Worm (Caenorhabditis elegans) whole organism, L4 larva: ENCODE data around the gene nmad-1.

ENCODE experiments used
- F44E2.7 ChIP-seq: fragments of 200-800 bp; sonication (Bioruptor generic); IDR thresholded peaks from 2 replicates; pipeline ENCODE4 v2.1.2; 2022; ENCODE audit warnings: missing genetic modification characterization, missing compliant biosample characterization
- F49E8.2 ChIP-seq: sonication (generic microtip); optimal IDR thresholded peaks from 2 replicates; lab custom pipeline; 2016; ENCODE audit warnings: missing compliant biosample characterization, mild to moderate bottlenecking, missing genetic modification characterization, borderline replicate concordance
- T26A8.4 ChIP-seq: fragments of 200-800 bp; sonication (Bioruptor generic); IDR thresholded peaks from 2 replicates; pipeline ENCODE4 v1.3.6; 2022; ENCODE audit warnings: missing genetic modification characterization, missing compliant biosample characterization
- Y105C5A.15 ChIP-seq: fragments of 200-800 bp; sonication (Bioruptor generic); IDR thresholded peaks from 2 replicates; pipeline ENCODE4 v1.3.6; 2022; ENCODE audit warnings: missing genetic modification characterization, missing compliant biosample characterization
- aha-1 ChIP-seq: fragments of 150-350 bp; peaks from one replicate; lab custom pipeline; 2014; ENCODE audit warnings: missing biosample characterization, missing genetic modification characterization
- ceh-82 ChIP-seq: sonication (generic microtip); optimal IDR thresholded peaks from 2 replicates; lab custom pipeline; 2017; ENCODE audit warnings: missing biosample characterization, missing genetic modification characterization
- daf-8 ChIP-seq: fragments of 200-800 bp; sonication (Bioruptor generic); IDR thresholded peaks from 2 replicates; pipeline ENCODE4 v1.3.6; 2022; ENCODE audit warnings: missing genetic modification characterization, missing compliant biosample characterization
- dmd-6 ChIP-seq: fragments of 200-800 bp; sonication (Bioruptor generic); IDR thresholded peaks from 2 replicates; pipeline ENCODE4 v1.3.6; 2022; ENCODE audit warnings: missing genetic modification reagents, missing genetic modification characterization, missing compliant biosample characterization
- dmd-8 ChIP-seq: fragments of 200-800 bp; sonication (Bioruptor generic); IDR thresholded peaks from 2 replicates; pipeline ENCODE4 v1.3.6; 2022; ENCODE audit warnings: missing genetic modification characterization, missing compliant biosample characterization
- duxl-1 ChIP-seq: sonication (generic microtip); optimal IDR thresholded peaks from 2 replicates; lab custom pipeline; 2016; ENCODE audit warnings: mild to moderate bottlenecking, missing genetic modification characterization, moderate library complexity, missing compliant biosample characterization; ENCODE audit not compliant: poor library complexity
- hmg-1.1 ChIP-seq: fragments of 200-800 bp; sonication (Bioruptor generic); IDR thresholded peaks from 2 replicates; pipeline ENCODE4 v1.3.6; 2022; ENCODE audit warnings: missing genetic modification reagents, missing genetic modification characterization, missing compliant biosample characterization
- lin-39 ChIP-seq: fragments of 150-350 bp; optimal IDR thresholded peaks from 2 replicates; lab custom pipeline; 2014; ENCODE audit warnings: missing biosample characterization, missing genetic modification reagents, missing genetic modification characterization
- lsy-2 ChIP-seq, 2 experiments: fragments of 150-350 bp in 1 of 2; sonication (generic microtip) in 1 of 2; optimal IDR thresholded peaks; 2 replicates each; lab custom pipeline; 2014 to 2017; ENCODE audit warnings: missing biosample characterization in 2 of 2, missing genetic modification characterization in 2 of 2
- mes-2 ChIP-seq: sonication (generic microtip); optimal IDR thresholded peaks from 2 replicates; lab custom pipeline; 2016; ENCODE audit warnings: missing genotype, mild to moderate bottlenecking, missing genetic modification characterization, missing compliant biosample characterization; ENCODE audit not compliant: poor library complexity, severe bottlenecking
- nhr-102 ChIP-seq: sonication (generic microtip); optimal IDR thresholded peaks from 2 replicates; lab custom pipeline; 2016; ENCODE audit warnings: mild to moderate bottlenecking, missing genetic modification characterization, moderate library complexity, missing compliant biosample characterization
- nhr-11 ChIP-seq: fragments of 150-350 bp; optimal IDR thresholded peaks from 2 replicates; lab custom pipeline; 2014; ENCODE audit warnings: missing biosample characterization, missing genetic modification characterization
- nhr-111 ChIP-seq: fragments of 200-800 bp; sonication (Bioruptor generic); optimal IDR thresholded peaks from 2 replicates; lab custom pipeline; 2018; ENCODE audit warnings: mild to moderate bottlenecking, missing genetic modification characterization, missing compliant biosample characterization
- nhr-25 ChIP-seq: sonication (generic microtip); optimal IDR thresholded peaks from 2 replicates; lab custom pipeline; 2017; ENCODE audit warnings: missing genetic modification characterization, mild to moderate bottlenecking, missing compliant biosample characterization, antibody characterized with exemption, moderate library complexity, borderline replicate concordance; ENCODE audit not compliant: insufficient read depth
- nhr-28 ChIP-seq: fragments of 150-350 bp; optimal IDR thresholded peaks from 2 replicates; lab custom pipeline; 2014; ENCODE audit warnings: missing biosample characterization, missing genetic modification characterization
- nhr-41 ChIP-seq: fragments of 200-800 bp; sonication (Bioruptor generic); IDR thresholded peaks from 2 replicates; pipeline ENCODE4 v1.3.6; 2022; ENCODE audit warnings: missing genetic modification reagents, missing genetic modification characterization, missing compliant biosample characterization
- nhr-76 ChIP-seq: fragments of 150-350 bp; optimal IDR thresholded peaks from 2 replicates; lab custom pipeline; 2014; ENCODE audit warnings: missing biosample characterization, missing genetic modification characterization
- snpc-1.2 ChIP-seq: fragments of 200-800 bp; sonication (Bioruptor generic); IDR thresholded peaks from 2 replicates; pipeline ENCODE4 v1.3.6; 2022; ENCODE audit warnings: missing genetic modification reagents, missing genetic modification characterization, missing compliant biosample characterization
- snpc-4 ChIP-seq: fragments of 150-350 bp; optimal IDR thresholded peaks from 2 replicates; lab custom pipeline; 2014; ENCODE audit warnings: missing biosample characterization, missing genetic modification characterization
- spr-3 ChIP-seq: fragments of 200-800 bp; sonication (Bioruptor generic); optimal IDR thresholded peaks from 2 replicates; lab custom pipeline; 2018; ENCODE audit warnings: mild to moderate bottlenecking, missing genetic modification characterization, missing compliant biosample characterization
- tag-97 ChIP-seq: fragments of 200-800 bp; sonication (Bioruptor generic); IDR thresholded peaks from 2 replicates; pipeline ENCODE4 v1.3.6; 2022; ENCODE audit warnings: missing genetic modification characterization, missing compliant biosample characterization
- unc-62 ChIP-seq, 3 experiments: fragments of 150-350 bp in 1 of 3; sonication (generic microtip); optimal IDR thresholded peaks in 2 of 3; peaks in 1 of 3; 1 replicate in 1 of 3; 2 replicates in 2 of 3; lab custom pipeline; 2014 to 2017; ENCODE audit warnings: missing biosample characterization in 3 of 3, missing genetic modification characterization in 3 of 3, missing genetic modification reagents in 3 of 3, missing genotype in 1 of 3
- zip-11 ChIP-seq: fragments of 200-800 bp; sonication (Bioruptor generic); IDR thresholded peaks from 2 replicates; pipeline ENCODE4 v1.3.6; 2022; ENCODE audit warnings: missing genetic modification characterization, missing compliant biosample characterization
- zip-2 ChIP-seq: fragments of 150-350 bp; optimal IDR thresholded peaks from 2 replicates; lab custom pipeline; 2014; ENCODE audit warnings: missing biosample characterization, missing genetic modification characterization

Gene nmad-1

ce11 chrIII:5525973-5526372 is 28.8 kb downstream of the nmad-1 start, which contains the start of gene dex-1:
Gene dex-1 (plus strand): TSS chrIII:5526104.
- no peak for TF ChIP-seq F49E8.2
- TF ChIP-seq hmg-1.1 (GFP tag; lab: Robert Waterston, UW), result no peak
- no peak for TF ChIP-seq nhr-76

ce11 chrIII:5521930-5522329 is 32.8 kb downstream of the nmad-1 start, which contains the start of gene D1044.4:
Gene D1044.4 (minus strand): TSS chrIII:5522030.
- TF ChIP-seq daf-8 (GFP tag; lab: Robert Waterston, UW) (no peak), F49E8.2 (no peak)

- peak; percentile 50 for TF ChIP-seq aha-1 (tag; lab: Kevin White, UChicago)
- no peak for TF ChIP-seq nhr-28 (tag; lab: Kevin White, UChicago)
These were observed 37.3 kb downstream of the nmad-1 start, which contains the start of gene nekl-4 for ce11 chrIII:5517423-5517822. Gene nekl-4 (minus strand): TSS chrIII:5517523.

ce11 chrIII:5512502-5512901 is 42.2 kb downstream of the nmad-1 start, which contains the start of gene pqn-25:
Gene pqn-25 (minus strand): TSS chrIII:5512602.
- TF ChIP-seq lsy-2 (tag; optimal IDR thresholded peaks at IDR 0.05; lab: Kevin White, UChicago) (no peak), Y105C5A.15 (GFP tag; lab: Robert Waterston, UW) (no peak), dmd-8 (no peak), lin-39 (tag; lab: Kevin White, UChicago) (no peak), spr-3 (GFP tag; lab: Kevin White, UChicago) (no peak), F44E2.7 (GFP tag; lab: Robert Waterston, UW) (no peak)

- TF ChIP-seq nhr-102 (tag; lab: Kevin White, UChicago) (no peak), dmd-6 (GFP tag; lab: Robert Waterston, UW) (no peak), zip-2 (tag; lab: Kevin White, UChicago) (no peak), nhr-28 (tag; lab: Kevin White, UChicago) (no peak), unc-62 (GFP tag; optimal IDR thresholded peaks at IDR 0.05 in 1 of 2; lab: Kevin White, UChicago) (peak in 1 of 2 experiments; percentile 63), unc-62 (tag; optimal IDR thresholded peaks at IDR 0.05; lab: Kevin White, UChicago) (no peak)
These were observed 46.1 kb downstream of the nmad-1 start, which contains the start of gene D1044.7 for ce11 chrIII:5508669-5509068. Gene D1044.7 (minus strand): TSS chrIII:5508769.

- TF ChIP-seq F49E8.2, result no peak
- TF ChIP-seq snpc-4 (tag; lab: Kevin White, UChicago), result no peak
- no peak for TF ChIP-seq T26A8.4 (GFP tag; lab: Robert Waterston, UW)
- no peak for TF ChIP-seq nhr-111 (GFP tag; lab: Kevin White, UChicago)
- no peak for TF ChIP-seq nhr-102 (tag; lab: Kevin White, UChicago)
- TF ChIP-seq nhr-41 (GFP tag; lab: Robert Waterston, UW), result no peak
- TF ChIP-seq dmd-8, result no peak
- TF ChIP-seq ceh-82, result no peak
- no peak for TF ChIP-seq mes-2 (tag; lab: Kevin White, UChicago)
- TF ChIP-seq nhr-25 (tag; lab: Kevin White, UChicago), result no peak
- TF ChIP-seq tag-97, result no peak
- no peak for TF ChIP-seq nhr-11 (tag; lab: Kevin White, UChicago)
- no peak for TF ChIP-seq duxl-1
- no peak for TF ChIP-seq snpc-1.2 (GFP tag; lab: Robert Waterston, UW)
- no peak for TF ChIP-seq zip-11 (GFP tag; lab: Robert Waterston, UW)
- TF ChIP-seq lsy-2 (tag; optimal IDR thresholded peaks at IDR 0.05; lab: Kevin White, UChicago), result no peak
These were observed 47.8 kb downstream of the nmad-1 start for ce11 chrIII:5506936-5507335.
